Fruit fly (Drosophila melanogaster): ENCODE measurements around the gene CG14518.
A peak's percentile ranks its signal among the peaks of the same experiment; 100 is the strongest.

The CG14518 gene

DNA sequence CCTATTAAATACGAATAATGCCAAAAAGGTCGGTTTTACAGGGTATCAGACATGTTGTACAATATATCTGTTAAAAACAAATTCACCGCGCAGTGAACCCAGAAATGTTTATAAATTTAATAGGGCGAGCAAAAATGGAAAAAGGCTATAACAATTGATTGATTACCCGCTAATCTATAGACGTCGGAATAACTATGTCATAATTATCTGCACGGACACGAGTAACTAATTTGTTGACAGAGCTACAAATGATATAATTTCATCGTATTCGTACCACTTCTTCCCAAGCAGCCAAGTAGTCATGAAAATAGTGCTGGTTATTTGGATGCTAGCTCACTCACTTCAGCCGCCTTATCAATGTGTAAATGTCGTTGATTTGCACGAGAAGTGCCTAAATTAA is at the start of gene CG14518:
Gene CG14518 (plus strand): TSS at position 301 of the 400 bp plus-strand sequence.
- no peak for TF ChIP-seq CG10431 (GFP tag; optimal IDR thresholded peaks at IDR 0.05)
- no peak for TF ChIP-seq disco-r (GFP tag; optimal IDR thresholded peaks at IDR 0.05)
- TF ChIP-seq CG17829 (tag; optimal IDR thresholded peaks at IDR 0.05), result no peak
- no peak for TF ChIP-seq maf-S (GFP tag; optimal IDR thresholded peaks at IDR 0.05)
- TF ChIP-seq CG10462 (GFP tag; optimal IDR thresholded peaks at IDR 0.05), result no peak
- TF ChIP-seq gfzf (GFP tag; optimal IDR thresholded peaks at IDR 0.05), result no peak
- no peak for TF ChIP-seq hkb (optimal IDR thresholded peaks at IDR 0.05)
- TF ChIP-seq hkb (GFP tag; IDR thresholded peaks at IDR 0.05), result no peak
- no peak for TF ChIP-seq Poxn (GFP tag; IDR thresholded peaks at IDR 0.05)
- TF ChIP-seq bab2 (GFP tag; optimal IDR thresholded peaks at IDR 0.05), result no peak
- TF ChIP-seq Ptx1 (GFP tag; IDR thresholded peaks at IDR 0.05), result no peak
- no peak for TF ChIP-seq eve (GFP tag; optimal IDR thresholded peaks at IDR 0.05)
- TF ChIP-seq cwo (GFP tag; optimal IDR thresholded peaks at IDR 0.05), result no peak
- TF ChIP-seq Hey (tag; optimal IDR thresholded peaks at IDR 0.05), result no peak
- no peak for TF ChIP-seq Meics (GFP tag; optimal IDR thresholded peaks at IDR 0.05)
- TF ChIP-seq Tbp (GFP tag; optimal IDR thresholded peaks at IDR 0.05), result no peak
- TF ChIP-seq Antp (GFP tag; optimal IDR thresholded peaks at IDR 0.05), result no peak
- TF ChIP-seq fd64A (GFP tag; optimal IDR thresholded peaks at IDR 0.05), result no peak
- no peak for TF ChIP-seq CG13424 (tag; optimal IDR thresholded peaks at IDR 0.05)
- no peak for TF ChIP-seq Fer1 (GFP tag; optimal IDR thresholded peaks at IDR 0.05)
- no peak for TF ChIP-seq CG18476 (GFP tag; optimal IDR thresholded peaks at IDR 0.05)

DNA sequence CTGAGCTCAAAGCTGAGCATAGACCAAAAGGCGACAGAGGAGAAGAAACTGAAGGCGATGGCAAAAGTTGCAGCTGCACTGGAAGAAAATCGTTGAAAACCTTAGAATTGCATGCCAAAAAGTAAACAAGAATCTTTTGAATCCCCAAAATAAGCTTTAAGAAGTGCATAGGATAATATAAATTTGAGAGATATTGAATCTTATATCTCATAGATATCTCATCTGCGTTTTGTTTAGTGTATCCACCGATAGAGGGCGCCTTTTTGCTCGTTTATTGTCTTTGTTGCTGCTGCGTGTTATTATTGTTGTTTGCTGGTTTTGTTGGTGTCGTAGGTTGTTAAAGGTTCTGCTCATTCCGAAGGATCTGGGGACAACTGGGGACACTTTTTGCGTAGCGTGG is 38.9 kb upstream of the CG14518 start:
- TF ChIP-seq Sox102F (GFP tag; optimal IDR thresholded peaks at IDR 0.05), result peak; percentile 23
- peak; percentile 17 for TF ChIP-seq CG12391 (tag; optimal IDR thresholded peaks at IDR 0.05)
- no peak for TF ChIP-seq Asciz (GFP tag; optimal IDR thresholded peaks at IDR 0.05)
- TF ChIP-seq row (GFP tag; IDR thresholded peaks at IDR 0.05), result peak; percentile 53; the same call in 2 of the 3 replicates
- peak; percentile 26 for TF ChIP-seq lab (GFP tag; optimal IDR thresholded peaks at IDR 0.05)
- peak; percentile 15 for TF ChIP-seq CG11504 (tag; optimal IDR thresholded peaks at IDR 0.05)
- peak in 1 of 2 experiments; percentile 46 for TF ChIP-seq Hr51 (GFP tag; optimal IDR thresholded peaks at IDR 0.05)
- peak; percentile 19 for TF ChIP-seq CG15269 (tag; optimal IDR thresholded peaks at IDR 0.05)
- no peak for TF ChIP-seq Med (GFP tag)
- 0 out of 3 replicates have a peak, but pooled peaks have one; percentile 11 for TF ChIP-seq Optix (GFP tag; IDR thresholded peaks at IDR 0.05)
- peak; percentile 75 for TF ChIP-seq CTCF (GFP tag; optimal IDR thresholded peaks at IDR 0.05)
- peak; percentile 12 for TF ChIP-seq Oli (tag; optimal IDR thresholded peaks at IDR 0.05)
- peak; percentile 38 for TF ChIP-seq slbo (GFP tag; IDR thresholded peaks at IDR 0.05)
- peak; percentile 25 for TF ChIP-seq Xbp1 (GFP tag; optimal IDR thresholded peaks at IDR 0.05)
- peak; percentile 11 for TF ChIP-seq gem (tag; optimal IDR thresholded peaks at IDR 0.05)
- TF ChIP-seq CG4707 (GFP tag; optimal IDR thresholded peaks at IDR 0.05), result no peak
- TF ChIP-seq CG3847 (GFP tag; IDR thresholded peaks at IDR 0.05), result 0 out of 2 replicates have a peak, but pooled peaks have one; percentile 8
- TF ChIP-seq sisA (GFP tag; IDR thresholded peaks at IDR 0.05), result peak; percentile 21; the same call in 1 of the 2 replicates
- peak; percentile 26; the same call in 1 of the 2 replicates for TF ChIP-seq CG10366 (GFP tag; IDR thresholded peaks at IDR 0.05)
- TF ChIP-seq Awh (GFP tag; IDR thresholded peaks at IDR 0.05), result no peak
- TF ChIP-seq Hr39 (optimal IDR thresholded peaks at IDR 0.05), result peak; percentile 1
- peak; percentile 10 for TF ChIP-seq grau (tag; optimal IDR thresholded peaks at IDR 0.05)
- TF ChIP-seq CG2120 (GFP tag; optimal IDR thresholded peaks at IDR 0.05), result peak; percentile 30
- TF ChIP-seq grn (GFP tag; optimal IDR thresholded peaks at IDR 0.05), result no peak
- peak; percentile 24 for TF ChIP-seq sens (GFP tag)
- TF ChIP-seq Ptx1 (GFP tag; IDR thresholded peaks at IDR 0.05), result 0 out of 2 replicates have a peak, but pooled peaks have one; percentile 6
- no peak for TF ChIP-seq Dll (GFP tag; IDR thresholded peaks at IDR 0.05; ENCODE audit: partially characterized antibody)

Data from whole organism, embryonic.